Worm (Caenorhabditis elegans) whole organism, L3 larva: Measurements from ENCODE around the gene div-1.

Source experiments
- R02D3.7 ChIP-seq: fragments of 150-350 bp; optimal IDR thresholded peaks from 2 replicates; lab custom pipeline; 2014; ENCODE audit warnings: missing biosample characterization, missing genetic modification characterization
- ZK546.5 ChIP-seq: sonication (generic microtip); optimal IDR thresholded peaks from 2 replicates; lab custom pipeline; 2017; ENCODE audit warnings: missing biosample characterization, missing genetic modification characterization
- aly-2 ChIP-seq: fragments of 150-350 bp; optimal IDR thresholded peaks from 2 replicates; lab custom pipeline; 2014; ENCODE audit warnings: missing biosample characterization, missing genetic modification characterization
- ama-1 ChIP-seq: fragments of 150-350 bp; optimal IDR thresholded peaks from 2 replicates; lab custom pipeline; 2018
- ceh-16 ChIP-seq: sonication (generic microtip); optimal IDR thresholded peaks from 2 replicates; lab custom pipeline; 2017; ENCODE audit warnings: missing biosample characterization, missing genetic modification characterization
- ceh-82 ChIP-seq: fragments of 150-350 bp; optimal IDR thresholded peaks from 2 replicates; lab custom pipeline; 2014; ENCODE audit warnings: missing biosample characterization, missing genetic modification characterization
- ceh-9 ChIP-seq: sonication (generic microtip); optimal IDR thresholded peaks from 2 replicates; lab custom pipeline; 2018; ENCODE audit warnings: missing biosample characterization, missing genetic modification characterization
- daf-12 ChIP-seq: fragments of 150-350 bp; optimal IDR thresholded peaks from 2 replicates; lab custom pipeline; 2014; ENCODE audit warnings: missing biosample characterization, missing genetic modification reagents, missing genetic modification characterization
- egl-27 ChIP-seq: sonication (generic microtip); optimal IDR thresholded peaks from 4 replicates; lab custom pipeline; 2017; ENCODE audit warnings: missing biosample characterization, missing genetic modification reagents, missing genetic modification characterization
- elt-1 ChIP-seq: fragments of 150-350 bp; optimal IDR thresholded peaks from 2 replicates; lab custom pipeline; 2014; ENCODE audit warnings: missing biosample characterization, missing genetic modification characterization
- elt-2 ChIP-seq: sonication (generic microtip); optimal IDR thresholded peaks from 2 replicates; lab custom pipeline; 2016; ENCODE audit warnings: missing genetic modification reagents, mild to moderate bottlenecking, missing genetic modification characterization, missing compliant biosample characterization
- fkh-10 ChIP-seq: sonication (generic microtip); optimal IDR thresholded peaks from 2 replicates; lab custom pipeline; 2017; ENCODE audit warnings: missing biosample characterization, missing genetic modification reagents, missing genetic modification characterization
- fkh-2 ChIP-seq: fragments of 150-350 bp; optimal IDR thresholded peaks from 2 replicates; lab custom pipeline; 2014; ENCODE audit warnings: missing biosample characterization, missing genetic modification reagents, missing genetic modification characterization
- fos-1 ChIP-seq: fragments of 150-350 bp; optimal IDR thresholded peaks from 2 replicates; lab custom pipeline; 2014; ENCODE audit warnings: missing biosample characterization, missing genetic modification characterization
- hmg-11 ChIP-seq: sonication (generic microtip); optimal IDR thresholded peaks from 2 replicates; lab custom pipeline; 2016; ENCODE audit warnings: missing genetic modification characterization, missing compliant biosample characterization
- jun-1 ChIP-seq: fragments of 150-350 bp; optimal IDR thresholded peaks from 2 replicates; lab custom pipeline; 2014; ENCODE audit warnings: missing biosample characterization, missing genetic modification reagents, missing genetic modification characterization
- lin-15B ChIP-seq: fragments of 150-350 bp; optimal IDR thresholded peaks from 2 replicates; lab custom pipeline; 2014; ENCODE audit warnings: missing biosample characterization, missing genetic modification characterization
- lsy-12 ChIP-seq: sonication (generic microtip); optimal IDR thresholded peaks from 2 replicates; lab custom pipeline; 2016; ENCODE audit warnings: mild to moderate bottlenecking, missing genetic modification characterization, missing compliant biosample characterization
- mml-1 ChIP-seq: fragments of 150-350 bp; sonication (generic microtip); optimal IDR thresholded peaks from 3 replicates; lab custom pipeline; 2014; ENCODE audit warnings: missing biosample characterization, missing genetic modification characterization
- nfya-1 ChIP-seq: sonication (generic microtip); optimal IDR thresholded peaks from 2 replicates; lab custom pipeline; 2017; ENCODE audit warnings: missing genetic modification characterization, mild to moderate bottlenecking, missing compliant biosample characterization, antibody characterized with exemption, moderate library complexity; ENCODE audit not compliant: insufficient read depth
- nhr-11 ChIP-seq: fragments of 150-350 bp; optimal IDR thresholded peaks from 2 replicates; lab custom pipeline; 2014; ENCODE audit warnings: missing biosample characterization, missing genetic modification characterization
- nhr-12 ChIP-seq: fragments of 150-350 bp; optimal IDR thresholded peaks from 2 replicates; lab custom pipeline; 2014; ENCODE audit warnings: missing biosample characterization, missing genetic modification characterization
- nhr-23 ChIP-seq: fragments of 150-350 bp; optimal IDR thresholded peaks from 2 replicates; lab custom pipeline; 2014; ENCODE audit warnings: missing biosample characterization, missing genetic modification reagents, missing genetic modification characterization
- nhr-237 ChIP-seq: fragments of 150-350 bp; optimal IDR thresholded peaks from 2 replicates; lab custom pipeline; 2014; ENCODE audit warnings: missing biosample characterization, missing genetic modification characterization
- nhr-25 ChIP-seq: sonication (generic microtip); optimal IDR thresholded peaks from 2 replicates; lab custom pipeline; 2017; ENCODE audit warnings: missing biosample characterization, missing genetic modification characterization
- nhr-28 ChIP-seq: fragments of 150-350 bp; optimal IDR thresholded peaks from 2 replicates; lab custom pipeline; 2014; ENCODE audit warnings: missing biosample characterization, missing genetic modification characterization
- nhr-67 ChIP-seq: fragments of 150-350 bp; optimal IDR thresholded peaks from 2 replicates; lab custom pipeline; 2014; ENCODE audit warnings: missing biosample characterization, missing genetic modification characterization
- nhr-76 ChIP-seq: fragments of 150-350 bp; sonication (generic microtip); optimal IDR thresholded peaks from 5 replicates; lab custom pipeline; 2014; ENCODE audit warnings: missing biosample characterization, missing genetic modification characterization
- nhr-77 ChIP-seq: fragments of 150-350 bp; optimal IDR thresholded peaks from 2 replicates; lab custom pipeline; 2014; ENCODE audit warnings: missing biosample characterization, missing genetic modification characterization
- pha-4 ChIP-seq: fragments of 150-350 bp; optimal IDR thresholded peaks from 2 replicates; lab custom pipeline; 2014; ENCODE audit warnings: missing biosample characterization, missing genetic modification reagents, missing genetic modification characterization
- pqm-1 ChIP-seq: fragments of 150-350 bp; optimal IDR thresholded peaks from 2 replicates; lab custom pipeline; 2017; ENCODE audit warnings: missing biosample characterization, missing genetic modification characterization, inconsistent platforms
- sea-2 ChIP-seq: fragments of 150-350 bp; sonication (generic microtip); optimal IDR thresholded peaks from 4 replicates; lab custom pipeline; 2014; ENCODE audit warnings: missing biosample characterization, missing genetic modification reagents, missing genetic modification characterization
- skn-1 ChIP-seq: fragments of 150-350 bp; optimal IDR thresholded peaks from 2 replicates; lab custom pipeline; 2014; ENCODE audit warnings: missing biosample characterization, missing genetic modification characterization
- snpc-4 ChIP-seq: fragments of 150-350 bp; optimal IDR thresholded peaks from 2 replicates; lab custom pipeline; 2014; ENCODE audit warnings: missing biosample characterization, missing genetic modification characterization
- tbx-2 ChIP-seq: sonication (generic microtip); optimal IDR thresholded peaks from 2 replicates; lab custom pipeline; 2016; ENCODE audit warnings: mild to moderate bottlenecking, missing genetic modification characterization, missing compliant biosample characterization
- unc-62 ChIP-seq: fragments of 150-350 bp; sonication (generic microtip); optimal IDR thresholded peaks from 4 replicates; lab custom pipeline; 2014; ENCODE audit warnings: missing biosample characterization, missing genetic modification reagents, missing genetic modification characterization
- zag-1 ChIP-seq: fragments of 150-350 bp; optimal IDR thresholded peaks from 2 replicates; lab custom pipeline; 2014; ENCODE audit warnings: missing biosample characterization, missing genetic modification characterization
- ztf-11 ChIP-seq: fragments of 150-350 bp; optimal IDR thresholded peaks from 2 replicates; lab custom pipeline; 2014; ENCODE audit warnings: missing biosample characterization, missing genetic modification characterization
- ztf-4 ChIP-seq: fragments of 150-350 bp; optimal IDR thresholded peaks from 2 replicates; lab custom pipeline; 2014; ENCODE audit warnings: missing biosample characterization, missing genetic modification characterization

Gene div-1

ce11 chrIII:10202391-10202790, 46.0 kb downstream of the div-1 start:
- TF ChIP-seq ceh-82 = no peak
- peak; percentile 41 for TF ChIP-seq nhr-25 (tag; lab: Kevin White, UChicago)
- no peak for TF ChIP-seq lsy-12 (tag; lab: Kevin White, UChicago)
- TF ChIP-seq ZK546.5 = no peak

ce11 chrIII:10201235-10201634, 47.1 kb downstream of the div-1 start, which contains the start of the genes T20G5.13 and T20G5.12:
Gene T20G5.13 (minus strand): TSS chrIII:10201335.
Gene T20G5.12 (plus strand): TSS chrIII:10201604.
- TF ChIP-seq nhr-23 (tag; lab: Kevin White, UChicago) (no peak), aly-2 (tag; lab: Kevin White, UChicago) (no peak), fkh-10 (GFP tag; lab: Kevin White, UChicago) (no peak), elt-1 (tag; lab: Kevin White, UChicago) (no peak), nhr-25 (tag; lab: Kevin White, UChicago) (no peak), skn-1 (no peak), ztf-4 (tag; lab: Kevin White, UChicago) (no peak), nhr-77 (no peak), ztf-11 (tag; lab: Kevin White, UChicago) (no peak), jun-1 (tag; lab: Kevin White, UChicago) (no peak), fkh-2 (tag; lab: Kevin White, UChicago) (no peak)

ce11 chrIII:10199052-10199451, 49.3 kb downstream of the div-1 start, which contains the start of gene T20G5.8:
Gene T20G5.8 (plus strand): TSS chrIII:10199352.
- TF ChIP-seq mml-1 (tag; lab: Kevin White, UChicago) (no peak), daf-12 (no peak), ceh-16 (tag; lab: Kevin White, UChicago) (no peak), nfya-1 (no peak), lin-15B (no peak), lsy-12 (tag; lab: Kevin White, UChicago) (no peak), nhr-28 (tag; lab: Kevin White, UChicago) (no peak), skn-1 (no peak), fos-1 (tag; lab: Kevin White, UChicago) (no peak), nhr-11 (tag; lab: Kevin White, UChicago) (no peak)

ce11 chrIII:10197416-10197815, 50.9 kb downstream of the div-1 start, which contains the start of gene dod-6:
Gene dod-6 (plus strand): TSS chrIII:10197716.
- no peak for TF ChIP-seq mml-1 (tag; lab: Kevin White, UChicago)
- no peak for TF ChIP-seq snpc-4 (tag; lab: Kevin White, UChicago)
- TF ChIP-seq R02D3.7 = no peak
- no peak for TF ChIP-seq nhr-12
- no peak for TF ChIP-seq sea-2
- no peak for TF ChIP-seq nhr-67 (tag; lab: Kevin White, UChicago)
- TF ChIP-seq jun-1 (tag; lab: Kevin White, UChicago) = no peak
- no peak for TF ChIP-seq ztf-4 (tag; lab: Kevin White, UChicago)
- TF ChIP-seq fkh-2 (tag; lab: Kevin White, UChicago) = no peak
- TF ChIP-seq tbx-2 = no peak
- no peak for TF ChIP-seq skn-1
- TF ChIP-seq nhr-237 = no peak
- TF ChIP-seq fos-1 (tag; lab: Kevin White, UChicago) = no peak
- TF ChIP-seq hmg-11 (tag; lab: Kevin White, UChicago) = no peak
- TF ChIP-seq nhr-28 (tag; lab: Kevin White, UChicago) = no peak

ce11 chrIII:10196796-10197195, 51.6 kb downstream of the div-1 start:
- peak; percentile 76 for TF ChIP-seq pha-4 (tag; lab: Kevin White, UChicago)
- peak; percentile 56 for TF ChIP-seq elt-2
- TF ChIP-seq ceh-16 (tag; lab: Kevin White, UChicago) = no peak
- peak; percentile 71 for TF ChIP-seq pqm-1

ce11 chrIII:10195911-10196310, 52.4 kb downstream of the div-1 start:
- TF ChIP-seq ama-1 (lab: Kevin White, UChicago) = no peak
- TF ChIP-seq ztf-4 (tag; lab: Kevin White, UChicago) = no peak
- TF ChIP-seq nhr-67 (tag; lab: Kevin White, UChicago) = no peak
- no peak for TF ChIP-seq lsy-12 (tag; lab: Kevin White, UChicago)
- TF ChIP-seq zag-1 (tag; lab: Kevin White, UChicago) = no peak
- no peak for TF ChIP-seq mml-1 (tag; lab: Kevin White, UChicago)
- no peak for TF ChIP-seq skn-1
- no peak for TF ChIP-seq elt-1 (tag; lab: Kevin White, UChicago)
- no peak for TF ChIP-seq pha-4 (tag; lab: Kevin White, UChicago)
- TF ChIP-seq nhr-11 (tag; lab: Kevin White, UChicago) = no peak
- TF ChIP-seq egl-27 (tag; lab: Kevin White, UChicago) = no peak
- TF ChIP-seq nhr-12 = no peak
- no peak for TF ChIP-seq snpc-4 (tag; lab: Kevin White, UChicago)
- no peak for TF ChIP-seq ceh-9 (tag; lab: Kevin White, UChicago)
- no peak for TF ChIP-seq nhr-76
- no peak for TF ChIP-seq unc-62 (GFP tag; lab: Kevin White, UChicago)
- no peak for TF ChIP-seq nhr-77
- no peak for TF ChIP-seq nhr-28 (tag; lab: Kevin White, UChicago)
